Worm (Caenorhabditis elegans) whole organism, late embryonic: ENCODE results near the gene C26D10.4.

ENCODE experiments used
- C08G9.2 ChIP-seq: sonication (generic microtip); optimal IDR thresholded peaks from 2 replicates; lab custom pipeline; 2016; ENCODE audit warnings: mild to moderate bottlenecking, missing genetic modification characterization, moderate library complexity, missing compliant biosample characterization
- K02D7.2 ChIP-seq: sonication (generic microtip); optimal IDR thresholded peaks from 2 replicates; lab custom pipeline; 2017; ENCODE audit warnings: mild to moderate bottlenecking, missing genetic modification characterization, missing compliant biosample characterization
- T23F11.4 ChIP-seq: fragments of 200-800 bp; sonication (Bioruptor generic); optimal IDR thresholded peaks from 2 replicates; lab custom pipeline; 2018; ENCODE audit warnings: mild to moderate bottlenecking, missing genetic modification characterization, missing compliant biosample characterization
- Y22D7AL.16 ChIP-seq: sonication (generic microtip); optimal IDR thresholded peaks from 2 replicates; lab custom pipeline; 2016; ENCODE audit warnings: missing genetic modification characterization, missing compliant biosample characterization
- ceh-14 ChIP-seq: sonication (generic microtip); optimal IDR thresholded peaks from 2 replicates; lab custom pipeline; 2016; ENCODE audit warnings: missing genotype, missing genetic modification characterization, missing compliant biosample characterization
- ceh-18 ChIP-seq: sonication (generic microtip); optimal IDR thresholded peaks from 2 replicates; lab custom pipeline; 2016; ENCODE audit warnings: missing genetic modification characterization, missing compliant biosample characterization
- ceh-2 ChIP-seq: sonication (generic microtip); optimal IDR thresholded peaks from 2 replicates; lab custom pipeline; 2016; ENCODE audit warnings: missing genotype, missing genetic modification characterization, missing compliant biosample characterization
- ceh-34 ChIP-seq: sonication (generic microtip); optimal IDR thresholded peaks from 2 replicates; lab custom pipeline; 2016; ENCODE audit warnings: mild to moderate bottlenecking, missing genetic modification characterization, missing compliant biosample characterization
- ceh-45 ChIP-seq: fragments of 200-800 bp; sonication (Bioruptor generic); IDR thresholded peaks from 2 replicates; pipeline ENCODE4 v1.3.6; 2022; ENCODE audit warnings: missing genetic modification reagents, missing genetic modification characterization, missing compliant biosample characterization
- che-1 ChIP-seq: sonication (generic microtip); optimal IDR thresholded peaks from 2 replicates; lab custom pipeline; 2016; ENCODE audit warnings: mild to moderate bottlenecking, missing genetic modification characterization, missing compliant biosample characterization
- dve-1 ChIP-seq: sonication (generic microtip); optimal IDR thresholded peaks from 2 replicates; lab custom pipeline; 2017; ENCODE audit warnings: antibody characterized with exemption, mild to moderate bottlenecking, missing genetic modification characterization, missing compliant biosample characterization
- elt-4 ChIP-seq: sonication (generic microtip); optimal IDR thresholded peaks from 2 replicates; lab custom pipeline; 2016; ENCODE audit warnings: missing genetic modification characterization, missing compliant biosample characterization
- ets-4 ChIP-seq: sonication (generic microtip); optimal IDR thresholded peaks from 2 replicates; lab custom pipeline; 2016; ENCODE audit warnings: missing genetic modification characterization, missing compliant biosample characterization
- eyg-1 ChIP-seq: sonication (generic microtip); optimal IDR thresholded peaks from 2 replicates; lab custom pipeline; 2016; ENCODE audit warnings: missing genotype, missing genetic modification characterization, missing compliant biosample characterization
- fax-1 ChIP-seq: sonication (generic microtip); optimal IDR thresholded peaks from 2 replicates; lab custom pipeline; 2016; ENCODE audit warnings: missing genotype, missing genetic modification characterization, missing compliant biosample characterization
- fkh-10 ChIP-seq: fragments of 150-350 bp; optimal IDR thresholded peaks from 2 replicates; lab custom pipeline; 2014; ENCODE audit warnings: missing biosample characterization, missing genetic modification reagents, missing genetic modification characterization
- fkh-6 ChIP-seq: sonication (generic microtip); optimal IDR thresholded peaks from 2 replicates; lab custom pipeline; 2016; ENCODE audit warnings: missing genetic modification characterization, missing compliant biosample characterization
- gmeb-2 ChIP-seq: sonication (generic microtip); optimal IDR thresholded peaks from 2 replicates; lab custom pipeline; 2016; ENCODE audit warnings: missing genetic modification characterization, inconsistent platforms, missing compliant biosample characterization
- hlh-30 ChIP-seq: sonication (generic microtip); optimal IDR thresholded peaks from 2 replicates; lab custom pipeline; 2017; ENCODE audit warnings: antibody characterized with exemption, missing genetic modification characterization, missing compliant biosample characterization; ENCODE audit not compliant: insufficient read depth
- lin-11 ChIP-seq: fragments of 200-800 bp; sonication (Bioruptor generic); optimal IDR thresholded peaks from 2 replicates; lab custom pipeline; 2018; ENCODE audit warnings: mild to moderate bottlenecking, missing genetic modification characterization, missing compliant biosample characterization
- nfya-1 ChIP-seq: sonication (generic microtip); optimal IDR thresholded peaks from 2 replicates; lab custom pipeline; 2017; ENCODE audit warnings: missing genetic modification characterization, mild to moderate bottlenecking, missing compliant biosample characterization, antibody characterized with exemption, moderate library complexity
- nhr-11 ChIP-seq: fragments of 150-350 bp; optimal IDR thresholded peaks from 2 replicates; lab custom pipeline; 2014; ENCODE audit warnings: missing biosample characterization, missing genetic modification characterization
- nhr-232 ChIP-seq: sonication (generic microtip); optimal IDR thresholded peaks from 2 replicates; lab custom pipeline; 2016; ENCODE audit warnings: missing genetic modification characterization, missing compliant biosample characterization
- odd-2 ChIP-seq: sonication (generic microtip); optimal IDR thresholded peaks from 2 replicates; lab custom pipeline; 2017; ENCODE audit warnings: antibody characterized with exemption, mild to moderate bottlenecking, missing genetic modification characterization, missing compliant biosample characterization
- pat-9 ChIP-seq: fragments of 200-800 bp; sonication (Bioruptor generic); optimal IDR thresholded peaks from 2 replicates; lab custom pipeline; 2018; ENCODE audit warnings: mild to moderate bottlenecking, missing genetic modification characterization, moderate library complexity, missing compliant biosample characterization
- pha-2 ChIP-seq: sonication (generic microtip); optimal IDR thresholded peaks from 2 replicates; lab custom pipeline; 2017; ENCODE audit warnings: mild to moderate bottlenecking, missing genetic modification characterization, missing compliant biosample characterization
- pha-4 ChIP-seq: fragments of 150-350 bp; optimal IDR thresholded peaks from 2 replicates; lab custom pipeline; 2018; ENCODE audit warnings: missing biosample characterization, missing genetic modification reagents, missing genetic modification characterization
- pqm-1 ChIP-seq: sonication (generic microtip); optimal IDR thresholded peaks from 2 replicates; lab custom pipeline; 2016; ENCODE audit warnings: missing genetic modification characterization, missing compliant biosample characterization
- pros-1 ChIP-seq: fragments of 150-350 bp; optimal IDR thresholded peaks from 2 replicates; lab custom pipeline; 2014; ENCODE audit warnings: missing biosample characterization, missing genetic modification reagents, missing genetic modification characterization
- ref-2 ChIP-seq: sonication (generic microtip); optimal IDR thresholded peaks from 2 replicates; lab custom pipeline; 2016; ENCODE audit warnings: missing genetic modification characterization, missing compliant biosample characterization
- rnt-1 ChIP-seq: sonication (generic microtip); optimal IDR thresholded peaks from 2 replicates; lab custom pipeline; 2016; ENCODE audit warnings: missing genetic modification characterization, missing compliant biosample characterization
- sox-2 ChIP-seq: fragments of 200-800 bp; sonication (Bioruptor generic); IDR thresholded peaks from 2 replicates; pipeline ENCODE4 v1.3.6; 2022; ENCODE audit warnings: missing genetic modification reagents, missing genetic modification characterization, missing compliant biosample characterization
- syd-9 ChIP-seq: sonication (generic microtip); optimal IDR thresholded peaks from 2 replicates; lab custom pipeline; 2016; ENCODE audit warnings: mild to moderate bottlenecking, missing genetic modification characterization, moderate library complexity, missing compliant biosample characterization
- unc-3 ChIP-seq, 2 experiments: fragments of 200-800 bp in 1 of 2; sonication (Bioruptor generic) in 1 of 2; sonication (generic microtip) in 1 of 2; conservative IDR thresholded peaks in 1 of 2; optimal IDR thresholded peaks in 1 of 2; 2 replicates each; pipeline versions ENCODE4 v1.3.6 to Lab custom; 2016 to 2022; ENCODE audit warnings: missing compliant biosample characterization in 2 of 2, missing genetic modification characterization in 2 of 2, missing genetic modification reagents in 1 of 2
- unc-42 ChIP-seq: sonication (generic microtip); optimal IDR thresholded peaks from 2 replicates; lab custom pipeline; 2016; ENCODE audit warnings: missing genotype, missing genetic modification characterization, missing compliant biosample characterization
- unc-55 ChIP-seq: sonication (generic microtip); optimal IDR thresholded peaks from 2 replicates; lab custom pipeline; 2017; ENCODE audit warnings: missing biosample characterization, missing genetic modification reagents, missing genetic modification characterization
- unc-86 ChIP-seq: sonication (generic microtip); optimal IDR thresholded peaks from 2 replicates; lab custom pipeline; 2016; ENCODE audit warnings: missing genetic modification characterization, missing compliant biosample characterization
- zip-5 ChIP-seq: sonication (generic microtip); optimal IDR thresholded peaks from 2 replicates; lab custom pipeline; 2016; ENCODE audit warnings: missing genetic modification characterization, missing compliant biosample characterization
- ztf-16 ChIP-seq: sonication (generic microtip); optimal IDR thresholded peaks from 2 replicates; lab custom pipeline; 2017; ENCODE audit warnings: missing genetic modification characterization, missing compliant biosample characterization

Gene C26D10.4

DNA sequence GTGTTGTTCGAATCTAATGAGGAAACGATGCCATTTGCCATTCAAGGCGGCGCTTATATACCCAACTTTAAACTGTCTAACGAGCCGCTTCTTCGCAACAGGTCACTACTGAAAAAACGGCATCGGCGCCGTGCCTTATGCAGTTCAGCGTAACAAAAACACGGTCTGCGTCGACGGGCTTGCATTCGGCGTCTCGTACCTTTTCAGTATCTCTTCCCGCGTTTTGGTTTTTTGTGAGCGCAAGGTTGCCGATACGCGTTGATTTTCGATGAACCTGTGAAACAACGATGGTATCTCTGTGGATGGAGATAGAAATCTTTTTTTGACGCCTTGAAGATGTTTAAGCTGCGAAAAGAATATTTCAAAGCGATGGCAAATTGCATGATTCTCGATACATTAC is 29.8 kb downstream of the C26D10.4 start, which contains the start of gene col-77:
Gene col-77 (minus strand): TSS at position 32 of the 400 bp plus-strand sequence.
- TF ChIP-seq hlh-30 (tag; lab: Kevin White, UChicago), result no peak
- TF ChIP-seq T23F11.4, result no peak
- TF ChIP-seq pat-9 (tag; lab: Kevin White, UChicago), result no peak
- no peak for TF ChIP-seq unc-55 (GFP tag; lab: Kevin White, UChicago)
- no peak for TF ChIP-seq ceh-2 (tag; lab: Kevin White, UChicago)
- TF ChIP-seq gmeb-2 (tag; lab: Kevin White, UChicago), result no peak
- TF ChIP-seq dve-1 (tag; lab: Kevin White, UChicago), result no peak
- TF ChIP-seq lin-11 (tag; lab: Kevin White, UChicago), result no peak
- TF ChIP-seq ets-4 (tag; lab: Kevin White, UChicago), result no peak
- TF ChIP-seq elt-4 (tag; lab: Kevin White, UChicago), result no peak
- no peak for TF ChIP-seq unc-3 (GFP tag; conservative IDR thresholded peaks at IDR 0.05; lab: Robert Waterston, UW)
- TF ChIP-seq unc-3 (tag; optimal IDR thresholded peaks at IDR 0.05; lab: Kevin White, UChicago), result no peak
- no peak for TF ChIP-seq ceh-18 (tag; lab: Kevin White, UChicago)
- TF ChIP-seq pqm-1 (tag; lab: Kevin White, UChicago), result no peak
- TF ChIP-seq unc-86 (tag; lab: Kevin White, UChicago), result no peak
- no peak for TF ChIP-seq pha-2 (tag; lab: Kevin White, UChicago)
- TF ChIP-seq ztf-16 (tag; lab: Kevin White, UChicago), result no peak
- TF ChIP-seq nhr-11 (tag; lab: Kevin White, UChicago), result no peak
- no peak for TF ChIP-seq sox-2 (GFP tag; lab: Robert Waterston, UW)

DNA sequence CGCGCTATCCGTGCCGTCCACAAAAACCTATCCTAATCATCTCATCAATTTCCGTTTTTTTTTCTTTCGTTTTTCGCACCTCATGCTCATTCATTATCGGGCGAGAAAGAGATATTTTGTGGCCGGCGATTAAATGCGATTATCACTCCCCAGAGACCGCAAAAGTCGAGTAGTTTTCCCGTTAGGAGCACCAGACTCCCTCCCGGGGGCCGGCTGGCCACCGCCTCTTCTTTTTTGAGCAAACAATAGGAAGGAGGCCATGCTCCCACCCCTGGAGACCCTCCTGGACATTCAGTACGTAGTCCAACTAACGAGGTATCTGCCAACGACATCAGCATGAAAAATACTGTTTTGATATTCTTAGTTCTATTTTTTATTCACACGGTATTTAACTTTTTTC is 30.9 kb downstream of the C26D10.4 start, which contains the start of gene M195.2:
Gene M195.2 (plus strand): TSS at position 301 of the 400 bp plus-strand sequence.
- TF ChIP-seq elt-4 (tag; lab: Kevin White, UChicago), result no peak
- no peak for TF ChIP-seq odd-2 (tag; lab: Kevin White, UChicago)
- no peak for TF ChIP-seq syd-9 (tag; lab: Kevin White, UChicago)
- no peak for TF ChIP-seq rnt-1 (tag; lab: Kevin White, UChicago)
- no peak for TF ChIP-seq K02D7.2 (tag; lab: Kevin White, UChicago)
- no peak for TF ChIP-seq C08G9.2
- TF ChIP-seq pha-2 (tag; lab: Kevin White, UChicago), result no peak
- no peak for TF ChIP-seq ceh-14
- TF ChIP-seq, all 69 proteins: peak for 0

DNA sequence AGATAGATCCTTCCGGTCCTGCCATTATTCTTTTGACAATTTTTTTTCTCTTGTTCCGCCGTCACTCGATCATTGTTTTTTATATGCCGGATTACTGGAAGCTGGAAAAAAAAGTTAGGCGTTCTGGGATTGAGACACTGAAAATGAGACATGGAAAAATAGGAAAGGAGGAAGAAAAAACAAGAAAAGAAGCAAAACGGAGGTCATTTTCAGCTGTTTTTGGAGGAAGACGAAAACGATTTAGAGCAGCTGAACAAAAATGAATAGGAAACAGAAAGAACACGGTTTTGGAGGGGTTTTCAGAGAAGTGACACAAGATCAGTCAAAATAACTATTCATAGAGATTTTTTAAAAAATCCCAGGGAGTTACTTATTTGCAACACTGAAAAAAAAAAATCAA is 39.5 kb downstream of the C26D10.4 start, which contains the start of gene amt-3:
Gene amt-3 (minus strand): TSS at position 101 of the 400 bp plus-strand sequence.
- TF ChIP-seq ceh-34 (no peak), eyg-1 (tag; lab: Kevin White, UChicago) (no peak), Y22D7AL.16 (no peak), ceh-2 (tag; lab: Kevin White, UChicago) (no peak), ceh-14 (no peak), ceh-45 (GFP tag; lab: Robert Waterston, UW) (no peak), elt-4 (tag; lab: Kevin White, UChicago) (no peak), hlh-30 (tag; lab: Kevin White, UChicago) (no peak), unc-55 (GFP tag; lab: Kevin White, UChicago) (no peak), nhr-232 (tag; lab: Kevin White, UChicago) (no peak), fkh-6 (tag; lab: Kevin White, UChicago) (no peak)

DNA sequence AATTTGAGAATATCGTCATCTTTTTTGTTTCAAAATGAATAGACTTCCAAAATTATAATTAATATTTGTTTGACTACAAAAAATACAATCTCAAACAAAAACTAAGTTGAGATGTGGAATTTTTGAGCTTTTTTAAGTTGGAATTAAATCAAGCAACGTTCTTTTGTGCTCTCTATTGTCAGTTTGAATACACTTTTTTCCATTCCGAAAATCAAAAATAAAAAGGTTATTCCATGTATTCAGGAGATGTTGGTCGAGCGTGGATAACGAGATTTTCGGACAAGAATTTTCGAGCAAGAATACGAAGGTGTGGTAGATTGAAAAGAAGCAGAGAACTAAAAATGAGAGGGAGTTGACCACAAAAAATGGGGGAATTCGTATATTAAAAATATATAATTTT is 40.6 kb downstream of the C26D10.4 start:
- TF ChIP-seq lin-11 (tag; lab: Kevin White, UChicago), result no peak
- no peak for TF ChIP-seq pros-1 (tag; lab: Kevin White, UChicago)
- no peak for TF ChIP-seq fkh-10 (GFP tag; lab: Kevin White, UChicago)
- no peak for TF ChIP-seq fax-1 (tag; lab: Kevin White, UChicago)
- TF ChIP-seq nfya-1, result no peak
- TF ChIP-seq pha-4 (tag; lab: Kevin White, UChicago), result no peak
- TF ChIP-seq ceh-45 (GFP tag; lab: Robert Waterston, UW), result no peak
- TF ChIP-seq zip-5 (tag; lab: Kevin White, UChicago), result no peak
- no peak for TF ChIP-seq ref-2 (tag; lab: Kevin White, UChicago)
- TF ChIP-seq unc-42 (tag; lab: Kevin White, UChicago), result no peak
- no peak for TF ChIP-seq che-1 (tag; lab: Kevin White, UChicago)
